Fruit fly (Drosophila melanogaster): ENCODE measurements around the gene CG44532.

dm6 chrX:9132589-9133237, 29.2 kb upstream of the CG44532 start:
- TF ChIP-seq CG9948 (tag; optimal IDR thresholded peaks at IDR 0.05) (no peak), CG8159 (tag; optimal IDR thresholded peaks at IDR 0.05) (no peak), fd96Ca (GFP tag; IDR thresholded peaks at IDR 0.05) (no peak), EcR (GFP tag; optimal IDR thresholded peaks at IDR 0.05) (no peak), D1 (tag; optimal IDR thresholded peaks at IDR 0.05) (no peak), CG4496 (GFP tag; IDR thresholded peaks at IDR 0.05) (no peak), CG12605 (GFP tag; IDR thresholded peaks at IDR 0.05) (no peak), rn (GFP tag; IDR thresholded peaks at IDR 0.05) (no peak)

All from whole organism, pupa.